Fruit fly (Drosophila melanogaster): Measurements from ENCODE around the gene CG9154.

The CG9154 gene

dm6 chr2L:6031838-6032237 lies 38.6 kb downstream of the CG9154 start:
- no peak for TF ChIP-seq noc (tag; optimal IDR thresholded peaks at IDR 0.05)

- no peak for TF ChIP-seq noc (tag; optimal IDR thresholded peaks at IDR 0.05)
Measured at dm6 chr2L:6028712-6029111, 41.8 kb downstream of the CG9154 start.

- no peak for TF ChIP-seq noc (tag; optimal IDR thresholded peaks at IDR 0.05)
Measured at dm6 chr2L:6024345-6024907, 46.1 kb downstream of the CG9154 start, which contains the start of gene CG9107. Gene CG9107, minus strand, starts transcription at chr2L:6024539.

- no peak for TF ChIP-seq noc (tag; optimal IDR thresholded peaks at IDR 0.05)
Measured at dm6 chr2L:6022793-6023192, 47.7 kb downstream of the CG9154 start.

dm6 chr2L:6020535-6020934 lies 50.0 kb downstream of the CG9154 start, which contains the start of gene CG13996:
Gene CG13996, plus strand, starts transcription at chr2L:6020835.
- TF ChIP-seq noc (tag; optimal IDR thresholded peaks at IDR 0.05), result no peak

Measured in whole organism, larva.